Fruit fly (Drosophila melanogaster): ENCODE results near the gene CG15731.

Gene CG15731

dm6 chrX:12469778-12470177, 12.2 kb upstream of the CG15731 start (continued):
- TF ChIP-seq amos (GFP tag; IDR thresholded peaks at IDR 0.05; ENCODE audit: partially characterized antibody): no peak
- no peak for TF ChIP-seq zen (tag; optimal IDR thresholded peaks at IDR 0.05)
- TF ChIP-seq CG9437 (GFP tag; optimal IDR thresholded peaks at IDR 0.05): peak; percentile 55
- no peak for TF ChIP-seq CG8944 (GFP tag; optimal IDR thresholded peaks at IDR 0.05)
- no peak for TF ChIP-seq exex (tag; optimal IDR thresholded peaks at IDR 0.05)
- 0 out of 2 replicates have a peak, but pooled peaks have one; percentile 8 for TF ChIP-seq E2f1 (GFP tag; IDR thresholded peaks at IDR 0.05)
- TF ChIP-seq CG6254 (GFP tag; optimal IDR thresholded peaks at IDR 0.05): no peak
- no peak for TF ChIP-seq Awh (GFP tag; IDR thresholded peaks at IDR 0.05)
- no peak for TF ChIP-seq CG3726 (GFP tag; IDR thresholded peaks at IDR 0.05)
- TF ChIP-seq Ada2b (GFP tag; IDR thresholded peaks at IDR 0.05): peak; percentile 51; the same call in 1 of the 2 replicates
- TF ChIP-seq B-H2 (GFP tag; optimal IDR thresholded peaks at IDR 0.05): no peak
- TF ChIP-seq gfzf (GFP tag; optimal IDR thresholded peaks at IDR 0.05): no peak
- TF ChIP-seq en (GFP tag; optimal IDR thresholded peaks at IDR 0.05): peak; percentile 32
- TF ChIP-seq lab (GFP tag; optimal IDR thresholded peaks at IDR 0.05): peak; percentile 75
- no peak for TF ChIP-seq jigr1 (GFP tag; IDR thresholded peaks at IDR 0.05)
- TF ChIP-seq so (GFP tag; IDR thresholded peaks at IDR 0.05): peak; percentile 65; the same call in 1 of the 3 replicates
- TF ChIP-seq MTF-1 (GFP tag; optimal IDR thresholded peaks at IDR 0.05; ENCODE audit: borderline replicate concordance): no peak
- no peak for TF ChIP-seq CG7271 (tag; optimal IDR thresholded peaks at IDR 0.05)
- no peak for TF ChIP-seq sens-2 (GFP tag; IDR thresholded peaks at IDR 0.05)
- TF ChIP-seq CG10147 (GFP tag; optimal IDR thresholded peaks at IDR 0.05): peak; percentile 40
- peak; percentile 61; the same call in 1 of the 2 replicates for TF ChIP-seq sisA (GFP tag; IDR thresholded peaks at IDR 0.05)
- peak; percentile 26 for TF ChIP-seq shn (GFP tag; optimal IDR thresholded peaks at IDR 0.05)
- TF ChIP-seq CG7786 (GFP tag; optimal IDR thresholded peaks at IDR 0.05): peak; percentile 49
- TF ChIP-seq CG12659 (GFP tag; optimal IDR thresholded peaks at IDR 0.05): peak; percentile 67
- TF ChIP-seq CG16813 (GFP tag; IDR thresholded peaks at IDR 0.05; ENCODE audit: partially characterized antibody): no peak
- peak; percentile 59; the same call in 1 of the 2 replicates for TF ChIP-seq NFAT (GFP tag; IDR thresholded peaks at IDR 0.05)
- TF ChIP-seq danr (GFP tag; IDR thresholded peaks at IDR 0.05): no peak
- no peak for TF ChIP-seq fru (optimal IDR thresholded peaks at IDR 0.05)
- TF ChIP-seq pfk (GFP tag; optimal IDR thresholded peaks at IDR 0.05): no peak
- peak; percentile 23 for TF ChIP-seq CG6654 (GFP tag; optimal IDR thresholded peaks at IDR 0.05)
- TF ChIP-seq NfI (GFP tag; optimal IDR thresholded peaks at IDR 0.05): peak; percentile 55
- TF ChIP-seq Elba2 (GFP tag; optimal IDR thresholded peaks at IDR 0.05): no peak
- no peak for TF ChIP-seq stwl (tag; optimal IDR thresholded peaks at IDR 0.05)
- no peak for TF ChIP-seq cato (GFP tag; optimal IDR thresholded peaks at IDR 0.05; ENCODE audit: borderline replicate concordance)
- peak; percentile 43; the same call in 1 of the 2 replicates for TF ChIP-seq Taf1 (GFP tag; IDR thresholded peaks at IDR 0.05)
- no peak for TF ChIP-seq ash1 (GFP tag; optimal IDR thresholded peaks at IDR 0.05)
- TF ChIP-seq CG18619 (GFP tag; optimal IDR thresholded peaks at IDR 0.05): peak; percentile 70
- TF ChIP-seq CG11696 (GFP tag; IDR thresholded peaks at IDR 0.05): peak; percentile 83
- TF ChIP-seq fd64A (GFP tag; optimal IDR thresholded peaks at IDR 0.05): no peak
- TF ChIP-seq ind (GFP tag; optimal IDR thresholded peaks at IDR 0.05): peak; percentile 60
- TF ChIP-seq Dbx (GFP tag; IDR thresholded peaks at IDR 0.05): peak; percentile 73
- TF ChIP-seq CG5245 (GFP tag; optimal IDR thresholded peaks at IDR 0.05): peak; percentile 15
- TF ChIP-seq CG3847 (GFP tag; IDR thresholded peaks at IDR 0.05): peak; percentile 53
- no peak for TF ChIP-seq Sry-δ (GFP tag; optimal IDR thresholded peaks at IDR 0.05)
- no peak for TF ChIP-seq CG12236 (GFP tag; optimal IDR thresholded peaks at IDR 0.05)
- no peak for TF ChIP-seq wek (GFP tag; optimal IDR thresholded peaks at IDR 0.05)
- TF ChIP-seq lov (optimal IDR thresholded peaks at IDR 0.05): no peak
- no peak for TF ChIP-seq lov (GFP tag; IDR thresholded peaks at IDR 0.05)
- no peak for TF ChIP-seq CG9797 (GFP tag; optimal IDR thresholded peaks at IDR 0.05)
- TF ChIP-seq CG17361 (GFP tag; IDR thresholded peaks at IDR 0.05): peak; percentile 73
- no peak for TF ChIP-seq sim (GFP tag; IDR thresholded peaks at IDR 0.05)
- TF ChIP-seq CTCF (GFP tag; optimal IDR thresholded peaks at IDR 0.05): no peak
